Worm (Caenorhabditis elegans) whole organism, L1 larva: ENCODE results near the gene best-24.

ENCODE experiments used
- C04F5.9 ChIP-seq: sonication (generic microtip); optimal IDR thresholded peaks from 2 replicates; lab custom pipeline; 2016; ENCODE audit warnings: missing genetic modification characterization, missing compliant biosample characterization
- C16A3.4 ChIP-seq: fragments of 150-350 bp; optimal IDR thresholded peaks from 2 replicates; lab custom pipeline; 2014; ENCODE audit warnings: missing biosample characterization, missing genetic modification characterization
- ama-1 ChIP-seq: fragments of 150-350 bp; optimal IDR thresholded peaks from 2 replicates; lab custom pipeline; 2014
- blmp-1 ChIP-seq: fragments of 150-350 bp; optimal IDR thresholded peaks from 2 replicates; lab custom pipeline; 2014; ENCODE audit warnings: missing biosample characterization, missing genetic modification characterization
- ceh-63 ChIP-seq: fragments of 200-800 bp; sonication (Bioruptor generic); optimal IDR thresholded peaks from 2 replicates; lab custom pipeline; 2018; ENCODE audit warnings: mild to moderate bottlenecking, missing genetic modification characterization, missing compliant biosample characterization
- ceh-90 ChIP-seq: sonication (generic microtip); optimal IDR thresholded peaks from 2 replicates; lab custom pipeline; 2016; ENCODE audit warnings: missing genetic modification characterization, missing compliant biosample characterization
- ces-1 ChIP-seq: fragments of 150-350 bp; optimal IDR thresholded peaks from 2 replicates; lab custom pipeline; 2014; ENCODE audit warnings: missing biosample characterization, missing genetic modification reagents, missing genetic modification characterization
- dpl-1 ChIP-seq, 3 experiments: fragments of 150-350 bp in 2 of 3; sonication (generic microtip) in 1 of 3; optimal IDR thresholded peaks; 2 replicates each; lab custom pipeline; 2014 to 2017; ENCODE audit warnings: missing biosample characterization in 3 of 3, missing genetic modification characterization in 3 of 3, missing genetic modification reagents in 3 of 3
- efl-1 ChIP-seq, 4 experiments: fragments of 150-350 bp; optimal IDR thresholded peaks in 3 of 4; peaks in 1 of 4; 1 replicate in 1 of 4; 2 replicates in 3 of 4; lab custom pipeline; 2014; ENCODE audit warnings: missing biosample characterization in 2 of 4, missing genetic modification characterization in 2 of 4, missing genetic modification reagents in 2 of 4
- efl-3 ChIP-seq: fragments of 200-800 bp; sonication (Bioruptor generic); optimal IDR thresholded peaks from 2 replicates; lab custom pipeline; 2018; ENCODE audit warnings: mild to moderate bottlenecking, missing genetic modification characterization, missing compliant biosample characterization
- elt-2 ChIP-seq: sonication (generic microtip); optimal IDR thresholded peaks from 2 replicates; lab custom pipeline; 2016; ENCODE audit warnings: missing genetic modification characterization, mild to moderate bottlenecking, inconsistent platforms, missing compliant biosample characterization, missing genetic modification reagents
- fkh-10 ChIP-seq: sonication (generic microtip); optimal IDR thresholded peaks from 2 replicates; lab custom pipeline; 2017; ENCODE audit warnings: missing biosample characterization, missing genetic modification reagents, missing genetic modification characterization
- fkh-4 ChIP-seq: sonication (generic microtip); optimal IDR thresholded peaks from 2 replicates; lab custom pipeline; 2016; ENCODE audit warnings: missing compliant biosample characterization, missing genetic modification characterization, borderline replicate concordance
- fkh-8 ChIP-seq: sonication (generic microtip); optimal IDR thresholded peaks from 2 replicates; lab custom pipeline; 2016; ENCODE audit warnings: mild to moderate bottlenecking, missing genetic modification characterization, missing compliant biosample characterization
- hlh-17 ChIP-seq: fragments of 200-800 bp; sonication (Bioruptor generic); optimal IDR thresholded peaks from 2 replicates; lab custom pipeline; 2018; ENCODE audit warnings: missing genetic modification characterization, mild to moderate bottlenecking, missing compliant biosample characterization, moderate library complexity, borderline replicate concordance
- irx-1 ChIP-seq: sonication (generic microtip); optimal IDR thresholded peaks from 2 replicates; lab custom pipeline; 2016; ENCODE audit warnings: missing genetic modification characterization, missing compliant biosample characterization
- isw-1 ChIP-seq: fragments of 200-800 bp; sonication (Bioruptor generic); IDR thresholded peaks from 2 replicates; pipeline ENCODE4 v1.3.6; 2022; ENCODE audit warnings: missing genetic modification characterization, missing compliant biosample characterization
- jun-1 ChIP-seq: fragments of 150-350 bp; optimal IDR thresholded peaks from 2 replicates; lab custom pipeline; 2014; ENCODE audit warnings: missing biosample characterization, missing genetic modification reagents, missing genetic modification characterization
- lin-14 ChIP-seq: fragments of 200-800 bp; sonication (Bioruptor generic); optimal IDR thresholded peaks from 2 replicates; lab custom pipeline; 2018; ENCODE audit warnings: mild to moderate bottlenecking, missing genetic modification characterization, moderate library complexity, missing compliant biosample characterization
- lin-15B ChIP-seq: fragments of 150-350 bp; sonication (generic microtip); optimal IDR thresholded peaks from 3 replicates; lab custom pipeline; 2014; ENCODE audit warnings: missing biosample characterization, missing genetic modification characterization
- mab-9 ChIP-seq: fragments of 200-800 bp; sonication (Bioruptor generic); IDR thresholded peaks from 2 replicates; pipeline ENCODE4 v1.3.6; 2022; ENCODE audit warnings: missing genetic modification reagents, missing genetic modification characterization, missing compliant biosample characterization
- mdl-1 ChIP-seq, 2 experiments: fragments of 150-350 bp; optimal IDR thresholded peaks; 2 replicates each; lab custom pipeline; 2014 to 2017; ENCODE audit warnings: missing biosample characterization in 2 of 2, missing genetic modification characterization in 2 of 2, inconsistent platforms in 1 of 2
- nhr-11 ChIP-seq: fragments of 150-350 bp; optimal IDR thresholded peaks from 2 replicates; lab custom pipeline; 2014; ENCODE audit warnings: missing biosample characterization, missing genetic modification characterization
- nhr-20 ChIP-seq: sonication (generic microtip); optimal IDR thresholded peaks from 2 replicates; lab custom pipeline; 2016; ENCODE audit warnings: mild to moderate bottlenecking, missing genetic modification characterization, missing compliant biosample characterization
- nhr-237 ChIP-seq: fragments of 150-350 bp; optimal IDR thresholded peaks from 2 replicates; lab custom pipeline; 2014; ENCODE audit warnings: missing biosample characterization, missing genetic modification characterization
- nhr-28 ChIP-seq: fragments of 150-350 bp; optimal IDR thresholded peaks from 2 replicates; lab custom pipeline; 2014; ENCODE audit warnings: missing biosample characterization, missing genetic modification characterization
- nhr-47 ChIP-seq: sonication (generic microtip); optimal IDR thresholded peaks from 2 replicates; lab custom pipeline; 2016; ENCODE audit warnings: mild to moderate bottlenecking, missing genetic modification characterization, moderate library complexity, missing compliant biosample characterization
- nhr-71 ChIP-seq: sonication (generic microtip); optimal IDR thresholded peaks from 2 replicates; lab custom pipeline; 2016; ENCODE audit warnings: mild to moderate bottlenecking, missing genetic modification characterization, moderate library complexity, missing compliant biosample characterization
- nhr-76 ChIP-seq: sonication (generic microtip); optimal IDR thresholded peaks from 2 replicates; lab custom pipeline; 2017; ENCODE audit warnings: missing biosample characterization, missing genetic modification characterization
- nhr-77 ChIP-seq: fragments of 150-350 bp; optimal IDR thresholded peaks from 2 replicates; lab custom pipeline; 2014; ENCODE audit warnings: missing biosample characterization, missing genetic modification characterization
- nhr-84 ChIP-seq: sonication (generic microtip); optimal IDR thresholded peaks from 2 replicates; lab custom pipeline; 2017; ENCODE audit warnings: missing biosample characterization, missing genetic modification characterization
- pag-3 ChIP-seq: sonication (generic microtip); optimal IDR thresholded peaks from 2 replicates; lab custom pipeline; 2017; ENCODE audit warnings: missing genetic modification characterization, mild to moderate bottlenecking, missing compliant biosample characterization, antibody characterized with exemption, borderline replicate concordance; ENCODE audit not compliant: insufficient read depth
- pax-3 ChIP-seq: fragments of 200-800 bp; sonication (Bioruptor generic); optimal IDR thresholded peaks from 2 replicates; lab custom pipeline; 2018; ENCODE audit warnings: mild to moderate bottlenecking, missing genetic modification characterization, moderate library complexity, missing compliant biosample characterization
- rnt-1 ChIP-seq: sonication (generic microtip); optimal IDR thresholded peaks from 2 replicates; lab custom pipeline; 2016; ENCODE audit warnings: mild to moderate bottlenecking, missing genetic modification characterization, moderate library complexity, missing compliant biosample characterization
- skn-1 ChIP-seq: fragments of 150-350 bp; optimal IDR thresholded peaks from 2 replicates; lab custom pipeline; 2014; ENCODE audit warnings: missing biosample characterization, missing genetic modification characterization
- snu-23 ChIP-seq: sonication (generic microtip); optimal IDR thresholded peaks from 2 replicates; lab custom pipeline; 2016; ENCODE audit warnings: missing genetic modification characterization, missing compliant biosample characterization
- swsn-7 ChIP-seq: sonication (generic microtip); optimal IDR thresholded peaks from 2 replicates; lab custom pipeline; 2016; ENCODE audit warnings: missing genetic modification characterization, missing compliant biosample characterization
- tbx-2 ChIP-seq: sonication (generic microtip); optimal IDR thresholded peaks from 2 replicates; lab custom pipeline; 2016; ENCODE audit warnings: missing genetic modification characterization, missing compliant biosample characterization
- tlp-1 ChIP-seq: fragments of 150-350 bp; optimal IDR thresholded peaks from 2 replicates; lab custom pipeline; 2014; ENCODE audit warnings: missing biosample characterization, missing genetic modification characterization
- unc-130 ChIP-seq: fragments of 150-350 bp; optimal IDR thresholded peaks from 2 replicates; lab custom pipeline; 2017; ENCODE audit warnings: missing biosample characterization, missing genetic modification characterization, inconsistent platforms
- unc-62 ChIP-seq: fragments of 150-350 bp; optimal IDR thresholded peaks from 2 replicates; lab custom pipeline; 2014; ENCODE audit warnings: missing biosample characterization, missing genetic modification reagents, missing genetic modification characterization
- vab-15 ChIP-seq: sonication (generic microtip); optimal IDR thresholded peaks from 2 replicates; lab custom pipeline; 2017; ENCODE audit warnings: missing genotype, mild to moderate bottlenecking, missing genetic modification characterization, missing compliant biosample characterization
- ztf-4 ChIP-seq: fragments of 150-350 bp; optimal IDR thresholded peaks from 2 replicates; lab custom pipeline; 2014; ENCODE audit warnings: missing biosample characterization, missing genetic modification characterization

best-24 gene

ce11 chrIII:7947677-7948076 is 46.8 kb downstream of the best-24 start:
- TF ChIP-seq nhr-237 (tag; lab: Kevin White, UChicago) (no peak), lin-14 (no peak), efl-1 (optimal IDR thresholded peaks at IDR 0.05; lab: Kevin White, UChicago) (no peak), efl-1 (GFP tag; optimal IDR thresholded peaks at IDR 0.05 in 1 of 2; lab: Kevin White, UChicago) (peak in 1 of 2 experiments; percentile 56), isw-1 (GFP tag; lab: Robert Waterston, UW) (no peak), blmp-1 (tag; lab: Kevin White, UChicago) (peak; percentile 54), fkh-4 (tag; lab: Kevin White, UChicago) (no peak), rnt-1 (tag; lab: Kevin White, UChicago) (no peak), C04F5.9 (tag; lab: Kevin White, UChicago) (no peak)

- no peak for TF ChIP-seq lin-15B
- peak; percentile 6 for TF ChIP-seq blmp-1 (tag; lab: Kevin White, UChicago)
- peak; percentile 70 for TF ChIP-seq ama-1
Measured at ce11 chrIII:7948802-7949201, 48.0 kb downstream of the best-24 start, which contains the start of gene col-90. TSS of gene col-90 (plus strand) at chrIII:7948838.

- TF ChIP-seq efl-1 (optimal IDR thresholded peaks at IDR 0.05; lab: Kevin White, UChicago) (no peak), efl-1 (GFP tag; optimal IDR thresholded peaks at IDR 0.05 in 1 of 2; lab: Kevin White, UChicago) (peak in 1 of 2 experiments; percentile 58), mab-9 (GFP tag; lab: Robert Waterston, UW) (no peak)
- TF ChIP-seq, all 84 proteins: peak for 1
Measured at ce11 chrIII:7950447-7950846, 49.6 kb downstream of the best-24 start.

- no peak for TF ChIP-seq ceh-90
- TF ChIP-seq rnt-1 (tag; lab: Kevin White, UChicago) = peak; percentile 68
- no peak for TF ChIP-seq ces-1 (GFP tag; lab: Kevin White, UChicago)
- no peak for TF ChIP-seq pax-3
- TF ChIP-seq mdl-1 (tag; optimal IDR thresholded peaks at IDR 0.05; lab: Kevin White, UChicago) = peak in 1 of 2 experiments; percentile 24
- no peak for TF ChIP-seq tlp-1
- no peak for TF ChIP-seq unc-130 (tag; lab: Kevin White, UChicago)
- no peak for TF ChIP-seq jun-1
- TF ChIP-seq efl-3 (GFP tag; lab: Kevin White, UChicago) = no peak
- no peak for TF ChIP-seq fkh-10 (GFP tag; lab: Kevin White, UChicago)
- TF ChIP-seq snu-23 = peak; percentile 58
- TF ChIP-seq blmp-1 (tag; lab: Kevin White, UChicago) = peak; percentile 64
- TF ChIP-seq isw-1 (GFP tag; lab: Robert Waterston, UW) = peak; percentile 33; the same call in 1 of the 2 replicates
- no peak for TF ChIP-seq nhr-76 (tag; lab: Kevin White, UChicago)
- peak; percentile 92 for TF ChIP-seq efl-1 (optimal IDR thresholded peaks at IDR 0.05; lab: Kevin White, UChicago)
- TF ChIP-seq efl-1 (GFP tag; optimal IDR thresholded peaks at IDR 0.05 in 1 of 2; lab: Kevin White, UChicago) = peak; percentile 90 to 98
- no peak for TF ChIP-seq fkh-4 (tag; lab: Kevin White, UChicago)
- TF ChIP-seq nhr-84 (tag; lab: Kevin White, UChicago) = no peak
- no peak for TF ChIP-seq vab-15 (tag; lab: Kevin White, UChicago)
- TF ChIP-seq nhr-71 (tag; lab: Kevin White, UChicago) = peak; percentile 70
- TF ChIP-seq tbx-2 (tag; lab: Kevin White, UChicago) = peak; percentile 21
- TF ChIP-seq nhr-77 (tag; lab: Kevin White, UChicago) = no peak
- TF ChIP-seq fkh-8 (tag; lab: Kevin White, UChicago) = peak; percentile 29
- no peak for TF ChIP-seq hlh-17
- TF ChIP-seq nhr-47 (tag; lab: Kevin White, UChicago) = peak; percentile 58
- peak; percentile 34 for TF ChIP-seq skn-1
- TF ChIP-seq irx-1 = no peak
- no peak for TF ChIP-seq ceh-63
- no peak for TF ChIP-seq ztf-4
- TF ChIP-seq unc-62 (GFP tag; lab: Kevin White, UChicago) = no peak
- peak; percentile 48 for TF ChIP-seq nhr-20 (tag; lab: Kevin White, UChicago)
- no peak for TF ChIP-seq nhr-11
- TF ChIP-seq dpl-1 (GFP tag; optimal IDR thresholded peaks at IDR 0.05; lab: Kevin White, UChicago) = peak; percentile 79 to 92 (median 84)
- TF ChIP-seq elt-2 (tag; lab: Kevin White, UChicago) = no peak
- TF ChIP-seq nhr-28 (tag; lab: Kevin White, UChicago) = no peak
- no peak for TF ChIP-seq C16A3.4 (tag; lab: Kevin White, UChicago)
- TF ChIP-seq pag-3 (tag; lab: Kevin White, UChicago) = no peak
- no peak for TF ChIP-seq C04F5.9 (tag; lab: Kevin White, UChicago)
- TF ChIP-seq swsn-7 = peak; percentile 47
Measured at ce11 chrIII:7952077-7952765, 51.4 kb downstream of the best-24 start, which contains the start of gene C29E4.15. TSS of gene C29E4.15 (plus strand) at chrIII:7952623.
